Worm (Caenorhabditis elegans) whole organism, L4/young adult: Measurements from ENCODE around the gene nmat-1.

ENCODE experiments used
- W03F9.2 ChIP-seq: fragments of 150-350 bp; optimal IDR thresholded peaks from 2 replicates; lab custom pipeline; 2014; ENCODE audit warnings: missing biosample characterization, missing genetic modification characterization
- dao-5 ChIP-seq: sonication (generic microtip); optimal IDR thresholded peaks from 2 replicates; lab custom pipeline; 2016; ENCODE audit warnings: missing genotype, missing genetic modification characterization, moderate library complexity, missing compliant biosample characterization
- him-1 ChIP-seq: sonication (generic microtip); optimal IDR thresholded peaks from 2 replicates; lab custom pipeline; 2016; ENCODE audit warnings: missing genotype, missing genetic modification reagents, missing genetic modification characterization, missing compliant biosample characterization

ce11 chrX:11992246-11992645 is 25.6 kb downstream of the nmat-1 start:
- TF ChIP-seq dao-5 (tag; lab: Kevin White, UChicago), result no peak
- TF ChIP-seq him-1 (tag; lab: Kevin White, UChicago), result no peak
- no peak for TF ChIP-seq W03F9.2 (tag; lab: Kevin White, UChicago)
